Worm (Caenorhabditis elegans) whole organism, dauer: ENCODE data around the gene srx-26.

Source experiments
- unc-62 ChIP-seq: sonication (generic microtip); optimal IDR thresholded peaks from 2 replicates; lab custom pipeline; 2017; ENCODE audit warnings: missing biosample characterization, missing genetic modification reagents, missing genetic modification characterization

Gene srx-26

DNA sequence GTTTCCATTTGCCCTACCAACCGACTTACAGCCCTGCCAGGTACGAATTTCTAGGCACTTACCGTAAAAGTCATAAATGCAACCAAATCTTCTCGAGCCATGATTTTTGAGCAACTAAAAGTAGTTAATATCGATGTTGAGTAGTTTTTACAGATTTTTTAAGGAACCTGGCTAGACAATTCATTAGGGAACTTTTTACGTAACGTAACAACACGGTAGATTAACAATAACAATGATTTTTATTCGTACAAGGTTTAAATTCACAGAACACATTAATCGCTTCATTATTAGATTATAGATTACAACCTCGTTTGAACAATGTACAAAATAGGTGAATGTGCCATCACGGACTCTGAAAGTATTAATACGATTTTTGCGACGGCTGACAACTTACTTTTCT, at the start of gene srx-26:
Gene srx-26 (minus strand): TSS at position 101 of the 400 bp plus-strand sequence.
- no peak for TF ChIP-seq unc-62 (GFP tag; lab: Kevin White, UChicago)

ce11 chrV:2801955-2802354, 49.0 kb upstream of the srx-26 start:
- TF ChIP-seq unc-62 (GFP tag; lab: Kevin White, UChicago), result no peak

DNA sequence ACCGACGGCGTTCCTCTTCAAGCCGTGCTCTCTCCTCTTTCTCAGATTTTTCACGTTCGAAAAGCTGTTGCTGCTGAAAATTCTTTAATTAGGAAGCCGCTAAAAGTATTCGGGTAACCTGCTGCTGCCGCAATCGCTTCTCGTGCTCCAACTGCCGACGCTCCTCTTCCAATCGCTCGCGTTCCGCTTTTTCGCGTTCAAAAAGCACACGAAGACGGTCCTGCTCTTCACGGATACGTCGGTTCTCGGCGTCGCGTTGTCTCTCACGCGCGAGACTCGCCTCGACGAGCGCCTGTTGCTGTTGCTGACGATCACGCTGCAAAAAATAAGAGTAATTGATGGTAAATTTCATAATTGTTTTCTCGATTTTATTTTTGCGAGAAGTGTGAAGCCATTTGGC, 47.8 kb upstream of the srx-26 start:
- no peak for TF ChIP-seq unc-62 (GFP tag; lab: Kevin White, UChicago)

DNA sequence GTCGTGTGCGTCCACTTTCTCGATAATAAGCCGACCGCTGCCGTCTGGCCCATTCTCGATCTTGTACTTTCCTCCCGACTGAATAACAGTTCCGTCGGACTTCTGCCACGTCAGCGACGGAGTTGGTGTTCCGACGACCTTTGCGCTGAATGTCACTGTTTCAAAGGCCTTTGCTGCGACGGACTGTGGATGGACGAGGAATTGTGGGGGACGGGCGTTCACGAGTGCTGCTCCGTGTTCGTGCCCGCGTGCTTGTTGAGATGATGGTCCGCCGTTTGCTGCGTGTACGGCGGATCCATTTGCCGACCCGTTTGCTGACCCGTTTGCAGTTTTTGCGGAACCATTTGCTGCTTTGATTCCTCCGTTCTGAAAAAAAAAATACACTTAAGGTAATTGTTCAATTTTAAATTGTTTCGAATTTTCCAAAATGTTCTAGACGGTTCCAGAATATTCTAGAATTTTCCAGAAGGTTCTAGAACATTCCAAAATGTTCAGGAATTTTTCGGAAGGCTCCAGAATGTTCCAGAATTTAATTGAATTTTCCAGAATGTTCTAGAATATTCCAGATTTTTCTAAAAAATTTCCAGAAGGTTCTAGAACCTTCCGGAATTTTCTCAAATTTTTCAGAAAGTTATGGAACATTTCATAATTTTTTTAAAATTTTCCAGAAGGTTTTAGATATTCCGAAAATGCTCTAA, 46.4 kb upstream of the srx-26 start:
- no peak for TF ChIP-seq unc-62 (GFP tag; lab: Kevin White, UChicago)

DNA sequence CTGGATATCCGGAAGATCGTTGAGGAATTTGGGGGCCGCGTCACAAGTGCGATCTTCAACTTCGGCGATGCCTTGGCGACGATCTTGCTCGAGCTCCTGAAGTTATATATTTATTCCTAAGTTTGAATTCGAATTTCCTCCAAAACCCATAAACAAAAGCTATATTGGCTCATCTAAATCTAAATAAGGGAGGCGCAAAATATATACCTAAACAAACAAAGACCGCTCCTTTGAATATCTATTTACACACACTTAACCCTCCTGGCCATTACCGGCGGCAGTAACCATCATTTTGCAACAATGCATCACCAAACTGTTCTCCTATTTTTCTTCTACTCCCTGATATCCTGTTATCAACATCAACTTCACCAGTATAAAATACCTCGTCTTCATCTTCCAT, 43.1 kb upstream of the srx-26 start, which contains the start of gene F54E2.2:
Gene F54E2.2 (plus strand): TSS at position 301 of the 400 bp plus-strand sequence.
- no peak for TF ChIP-seq unc-62 (GFP tag; lab: Kevin White, UChicago)

DNA sequence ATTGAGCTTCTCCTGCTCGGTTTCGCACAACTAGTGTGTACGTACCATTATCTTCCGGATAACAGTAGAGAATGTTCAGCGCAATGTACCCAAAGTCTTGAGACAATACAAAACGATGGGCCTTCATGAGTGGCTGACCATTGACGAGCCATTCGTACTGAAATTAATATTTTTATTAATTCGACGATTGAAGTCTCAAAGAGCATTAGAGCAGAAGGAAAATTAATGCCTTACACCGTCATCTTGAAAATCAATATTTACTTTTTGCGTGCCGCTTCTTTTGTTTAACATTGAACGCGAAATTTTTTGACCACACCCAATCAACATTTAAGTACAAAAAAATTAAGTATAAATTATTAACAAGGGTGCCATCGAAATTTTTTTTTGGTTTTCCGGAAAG, 40.1 kb upstream of the srx-26 start:
- no peak for TF ChIP-seq unc-62 (GFP tag; lab: Kevin White, UChicago)

ce11 chrV:2780786-2781185, 27.9 kb upstream of the srx-26 start, which contains the start of gene R05D8.11:
Gene R05D8.11, minus strand, starts transcription at chrV:2780886.
- TF ChIP-seq unc-62 (GFP tag; lab: Kevin White, UChicago), result no peak

DNA sequence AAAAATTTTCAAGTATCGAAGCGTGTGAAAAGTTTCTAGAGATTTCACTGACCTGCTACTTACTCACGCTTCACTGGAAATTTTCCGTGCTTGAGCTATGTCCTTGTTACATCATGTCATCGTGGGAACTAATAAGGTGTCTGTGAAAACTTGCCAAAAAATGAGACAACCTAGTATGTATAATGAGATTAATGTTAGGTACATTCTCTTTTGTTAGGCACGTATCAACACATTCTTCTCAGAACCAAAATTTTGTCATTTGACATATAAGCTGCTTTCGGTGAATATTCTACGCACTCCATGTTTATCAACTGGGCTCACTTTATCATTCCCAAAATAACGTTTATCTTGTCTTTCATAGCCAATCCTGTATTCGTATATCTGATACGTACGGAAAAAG, 21.1 kb upstream of the srx-26 start, which contains the start of gene srj-18:
Gene srj-18 (plus strand): TSS at position 301 of the 400 bp plus-strand sequence.
- TF ChIP-seq unc-62 (GFP tag; lab: Kevin White, UChicago), result no peak

- TF ChIP-seq unc-62 (GFP tag; lab: Kevin White, UChicago), result no peak
Observed at ce11 chrV:2771560-2771959, 18.7 kb upstream of the srx-26 start, which contains the start of gene srh-56. Gene srh-56, plus strand, starts transcription at chrV:2771860.

DNA sequence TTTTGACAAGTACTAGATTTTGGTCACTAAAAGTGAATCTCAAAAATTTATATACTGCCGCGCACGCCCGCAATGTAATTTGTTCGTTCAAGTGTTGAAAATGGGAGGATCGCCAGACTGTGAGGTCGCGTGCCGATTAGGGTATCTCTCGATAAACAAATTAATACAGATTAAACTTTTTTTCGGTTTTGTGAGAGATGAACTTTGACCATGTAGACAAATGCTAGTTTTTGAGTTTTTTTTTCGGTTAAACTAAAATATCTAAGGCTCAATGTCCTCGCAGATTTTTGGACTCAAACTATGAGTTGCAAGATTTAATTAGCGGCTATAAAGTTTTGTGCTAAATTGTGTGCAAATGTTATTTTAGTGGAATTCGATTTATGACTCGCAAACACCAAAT, 16.8 kb upstream of the srx-26 start, which contains the start of gene dhs-15:
Gene dhs-15 (minus strand): TSS at position 101 of the 400 bp plus-strand sequence.
- no peak for TF ChIP-seq unc-62 (GFP tag; lab: Kevin White, UChicago)

DNA sequence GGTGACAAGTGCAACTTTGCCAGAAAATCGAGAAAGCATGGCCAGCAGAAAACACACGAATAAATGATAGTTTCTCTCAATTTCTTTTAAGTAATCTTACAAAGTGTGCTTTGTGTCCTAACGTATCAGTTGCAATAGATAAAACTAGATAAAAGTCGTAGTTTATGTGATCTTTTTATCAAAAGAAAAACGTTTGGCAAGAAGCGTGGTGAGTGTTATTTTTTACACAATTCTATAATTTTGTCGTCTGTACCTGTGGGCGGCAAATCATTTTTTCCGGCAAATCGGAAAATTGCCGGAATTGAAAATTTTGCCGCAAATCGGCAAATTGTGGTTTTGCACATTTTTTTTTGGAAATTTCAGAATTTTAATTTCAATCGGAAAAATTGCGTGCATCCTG, 14.6 kb upstream of the srx-26 start, which contains the start of gene R05D8.9:
Gene R05D8.9 (minus strand): TSS at position 101 of the 400 bp plus-strand sequence.
- no peak for TF ChIP-seq unc-62 (GFP tag; lab: Kevin White, UChicago)

ce11 chrV:2765052-2765451, 12.1 kb upstream of the srx-26 start, which contains the start of gene dhs-14:
Gene dhs-14, minus strand, starts transcription at chrV:2765200.
- no peak for TF ChIP-seq unc-62 (GFP tag; lab: Kevin White, UChicago)

- TF ChIP-seq unc-62 (GFP tag; lab: Kevin White, UChicago), result no peak
Observed at ce11 chrV:2763105-2763504, 10.2 kb upstream of the srx-26 start, which contains the start of gene R05D8.7. Gene R05D8.7, minus strand, starts transcription at chrV:2763208.

DNA sequence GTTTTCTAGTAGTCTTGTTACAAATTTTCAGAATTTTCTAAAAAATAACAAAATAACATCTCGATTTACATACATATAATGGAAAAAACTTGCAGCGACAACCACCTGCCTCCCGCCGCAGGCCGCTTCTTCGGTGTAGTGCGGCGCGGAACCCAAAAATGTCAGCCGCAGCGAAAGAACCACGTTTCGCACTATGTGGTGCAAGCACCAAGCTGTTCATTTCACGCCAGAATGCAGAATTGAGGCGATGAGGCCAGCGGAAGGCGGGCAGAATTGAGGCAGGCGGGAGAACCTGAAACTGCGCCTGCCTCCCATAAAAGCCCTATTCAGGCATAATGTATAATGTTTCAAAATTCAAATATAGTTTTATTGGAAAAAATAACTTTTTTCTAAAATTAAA, 8.6 kb upstream of the srx-26 start:
- no peak for TF ChIP-seq unc-62 (GFP tag; lab: Kevin White, UChicago)

- TF ChIP-seq unc-62 (GFP tag; lab: Kevin White, UChicago), result no peak
Observed at ce11 chrV:2759456-2759855, 6.5 kb upstream of the srx-26 start, which contains the start of gene srg-58. Gene srg-58, minus strand, starts transcription at chrV:2759556.

- TF ChIP-seq unc-62 (GFP tag; lab: Kevin White, UChicago), result no peak
Observed at ce11 chrV:2758437-2758836, 5.5 kb upstream of the srx-26 start.
